Fruit fly (Drosophila melanogaster) Kc167 (cell line): Measurements from ENCODE around the gene cysu.

Experiments used
- Myc ChIP-seq: fragments of >200 bp; optimal IDR thresholded peaks from 2 replicates; lab custom pipeline; 2017; ENCODE audit warnings: missing external identifiers
- Sin3A ChIP-seq: fragments of >200 bp; optimal IDR thresholded peaks from 2 replicates; lab custom pipeline; 2018; ENCODE audit warnings: missing external identifiers
- h ChIP-seq: fragments of >200 bp; optimal IDR thresholded peaks from 3 replicates; lab custom pipeline; 2018; ENCODE audit warnings: missing external identifiers
- insv ChIP-seq: fragments of >200 bp; optimal IDR thresholded peaks from 3 replicates; lab custom pipeline; 2018; ENCODE audit warnings: missing external identifiers
- psq ChIP-seq: fragments of >200 bp; optimal IDR thresholded peaks from 2 replicates; lab custom pipeline; 2017; ENCODE audit warnings: missing external identifiers
- ttk ChIP-seq: sonication (Bioruptor generic); optimal IDR thresholded peaks from 2 replicates; lab custom pipeline; 2017; ENCODE audit warnings: missing external identifiers

DNA sequence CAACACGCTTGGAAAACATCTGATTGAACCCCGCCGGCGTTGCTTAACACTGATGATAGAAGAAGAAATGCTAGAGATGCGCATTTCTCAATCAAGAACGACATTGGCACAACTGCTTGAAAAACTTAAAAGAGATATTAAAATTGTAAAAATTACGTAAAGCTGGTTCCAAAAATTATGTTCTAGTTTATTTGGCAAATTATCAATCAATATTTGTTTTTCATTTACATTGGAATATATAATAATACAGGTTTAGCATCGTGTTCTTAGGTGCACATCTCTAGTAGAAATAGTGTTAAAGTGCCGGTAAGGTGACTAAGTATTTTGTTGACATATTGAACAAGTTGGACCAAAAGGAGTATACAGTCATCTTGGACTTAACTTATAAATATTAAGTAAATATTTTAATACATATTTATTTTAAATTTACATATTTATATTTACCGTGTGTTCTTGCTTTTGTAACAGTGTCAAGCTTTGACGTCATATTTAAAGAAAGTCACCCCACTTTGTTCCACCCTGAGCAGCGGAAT lies 34.2 kb upstream of the cysu start, which contains the start of the genes Brf and sds22:
- TF ChIP-seq h (lab: Kevin White, UChicago) (no peak), Sin3A (lab: Kevin White, UChicago) (no peak), insv (lab: Kevin White, UChicago) (no peak), psq (lab: Kevin White, UChicago) (no peak), Myc (lab: Kevin White, UChicago) (no peak), ttk (lab: Kevin White, UChicago) (no peak)
